Worm (Caenorhabditis elegans) whole organism, L2 larva: ENCODE results near the gene ctns-1.

Experiments used
- C34F6.9 ChIP-seq: fragments of 150-350 bp; optimal IDR thresholded peaks from 2 replicates; lab custom pipeline; 2014; ENCODE audit warnings: missing biosample characterization, missing genetic modification characterization
- F13H6.1 ChIP-seq: sonication (generic microtip); optimal IDR thresholded peaks from 2 replicates; lab custom pipeline; 2016; ENCODE audit warnings: missing genetic modification characterization, missing compliant biosample characterization
- R02D3.7 ChIP-seq: fragments of 150-350 bp; optimal IDR thresholded peaks from 2 replicates; lab custom pipeline; 2014; ENCODE audit warnings: missing biosample characterization, missing genetic modification characterization
- alr-1 ChIP-seq: fragments of 150-350 bp; optimal IDR thresholded peaks from 2 replicates; lab custom pipeline; 2014; ENCODE audit warnings: missing biosample characterization, missing genetic modification characterization
- aly-2 ChIP-seq: fragments of 150-350 bp; optimal IDR thresholded peaks from 2 replicates; lab custom pipeline; 2014; ENCODE audit warnings: missing biosample characterization, missing genetic modification characterization
- blmp-1 ChIP-seq: sonication (generic microtip); optimal IDR thresholded peaks from 2 replicates; lab custom pipeline; 2017; ENCODE audit warnings: missing genetic modification characterization, mild to moderate bottlenecking, missing compliant biosample characterization, antibody characterized with exemption, moderate library complexity; ENCODE audit not compliant: insufficient read depth
- ceh-16 ChIP-seq: fragments of 150-350 bp; optimal IDR thresholded peaks from 2 replicates; lab custom pipeline; 2014; ENCODE audit warnings: missing biosample characterization, missing genetic modification characterization
- crh-2 ChIP-seq: sonication (generic microtip); optimal IDR thresholded peaks from 2 replicates; lab custom pipeline; 2017; ENCODE audit warnings: missing biosample characterization, missing genetic modification characterization
- dmd-4 ChIP-seq: sonication (generic microtip); optimal IDR thresholded peaks from 2 replicates; lab custom pipeline; 2017; ENCODE audit warnings: missing biosample characterization, missing genetic modification characterization
- egl-27 ChIP-seq: sonication (generic microtip); optimal IDR thresholded peaks from 3 replicates; lab custom pipeline; 2017; ENCODE audit warnings: missing biosample characterization, missing genetic modification reagents, missing genetic modification characterization
- elt-1 ChIP-seq: fragments of 150-350 bp; optimal IDR thresholded peaks from 2 replicates; lab custom pipeline; 2014; ENCODE audit warnings: missing biosample characterization, missing genetic modification characterization
- elt-3 ChIP-seq: sonication (generic microtip); optimal IDR thresholded peaks from 2 replicates; lab custom pipeline; 2017; ENCODE audit warnings: missing biosample characterization, missing genetic modification characterization
- fos-1 ChIP-seq: fragments of 150-350 bp; optimal IDR thresholded peaks from 2 replicates; lab custom pipeline; 2014; ENCODE audit warnings: missing biosample characterization, missing genetic modification characterization
- gmeb-1 ChIP-seq: fragments of 150-350 bp; optimal IDR thresholded peaks from 2 replicates; lab custom pipeline; 2014; ENCODE audit warnings: missing biosample characterization, missing genetic modification characterization
- lin-11 ChIP-seq: fragments of 150-350 bp; sonication (generic microtip); optimal IDR thresholded peaks from 2 replicates; lab custom pipeline; 2014; ENCODE audit warnings: missing biosample characterization, missing genetic modification characterization, inconsistent platforms, mixed read lengths
- lin-13 ChIP-seq: fragments of 150-350 bp; optimal IDR thresholded peaks from 2 replicates; lab custom pipeline; 2014; ENCODE audit warnings: missing biosample characterization, missing genetic modification reagents, missing genetic modification characterization
- lin-39 ChIP-seq: fragments of 150-350 bp; optimal IDR thresholded peaks from 2 replicates; lab custom pipeline; 2014; ENCODE audit warnings: missing biosample characterization, missing genetic modification reagents, missing genetic modification characterization
- lsy-2 ChIP-seq, 2 experiments: fragments of 150-350 bp in 1 of 2; sonication (generic microtip) in 1 of 2; optimal IDR thresholded peaks; 2 replicates each; lab custom pipeline; 2014 to 2017; ENCODE audit warnings: missing biosample characterization in 2 of 2, missing genetic modification characterization in 2 of 2
- mbf-1 ChIP-seq: sonication (generic microtip); optimal IDR thresholded peaks from 2 replicates; lab custom pipeline; 2017; ENCODE audit warnings: missing biosample characterization, missing genetic modification characterization
- mdl-1 ChIP-seq, 2 experiments: fragments of 150-350 bp in 1 of 2; sonication (generic microtip) in 1 of 2; optimal IDR thresholded peaks; 2 replicates each; lab custom pipeline; 2017; ENCODE audit warnings: missing biosample characterization in 2 of 2, missing genetic modification characterization in 2 of 2
- nhr-10 ChIP-seq: sonication (generic microtip); optimal IDR thresholded peaks from 2 replicates; lab custom pipeline; 2017; ENCODE audit warnings: missing biosample characterization, missing genetic modification characterization
- nhr-11 ChIP-seq: fragments of 150-350 bp; optimal IDR thresholded peaks from 2 replicates; lab custom pipeline; 2014; ENCODE audit warnings: missing biosample characterization, missing genetic modification characterization
- nhr-12 ChIP-seq: fragments of 150-350 bp; optimal IDR thresholded peaks from 2 replicates; lab custom pipeline; 2014; ENCODE audit warnings: missing biosample characterization, missing genetic modification characterization
- nhr-129 ChIP-seq: fragments of 150-350 bp; optimal IDR thresholded peaks from 2 replicates; lab custom pipeline; 2014; ENCODE audit warnings: missing biosample characterization, missing genetic modification characterization
- nhr-21 ChIP-seq: fragments of 150-350 bp; optimal IDR thresholded peaks from 2 replicates; lab custom pipeline; 2014; ENCODE audit warnings: missing biosample characterization, missing genetic modification characterization
- nhr-23 ChIP-seq: fragments of 150-350 bp; optimal IDR thresholded peaks from 2 replicates; lab custom pipeline; 2014; ENCODE audit warnings: missing biosample characterization, missing genetic modification reagents, missing genetic modification characterization
- nhr-25 ChIP-seq: fragments of 150-350 bp; sonication (generic microtip); optimal IDR thresholded peaks from 3 replicates; lab custom pipeline; 2014; ENCODE audit warnings: missing biosample characterization, missing genetic modification characterization
- nhr-6 ChIP-seq: fragments of 150-350 bp; optimal IDR thresholded peaks from 2 replicates; lab custom pipeline; 2014; ENCODE audit warnings: missing biosample characterization, missing genetic modification characterization
- peb-1 ChIP-seq: fragments of 150-350 bp; optimal IDR thresholded peaks from 2 replicates; lab custom pipeline; 2014; ENCODE audit warnings: missing biosample characterization, missing genetic modification characterization
- skn-1 ChIP-seq: sonication (generic microtip); optimal IDR thresholded peaks from 2 replicates; lab custom pipeline; 2017; ENCODE audit warnings: missing biosample characterization, missing genetic modification characterization
- sma-3 ChIP-seq: sonication (generic microtip); optimal IDR thresholded peaks from 2 replicates; lab custom pipeline; 2016; ENCODE audit warnings: missing genetic modification reagents, missing genetic modification characterization, missing compliant biosample characterization
- sma-9 ChIP-seq, 2 experiments: fragments of 150-350 bp in 1 of 2; sonication (generic microtip) in 1 of 2; optimal IDR thresholded peaks; 2 replicates each; lab custom pipeline; 2014 to 2016; ENCODE audit warnings: missing genetic modification characterization in 2 of 2, mild to moderate bottlenecking in 1 of 2, missing biosample characterization in 1 of 2, missing compliant biosample characterization in 1 of 2, missing genetic modification reagents in 1 of 2, moderate library complexity in 1 of 2
- snpc-4 ChIP-seq: fragments of 150-350 bp; optimal IDR thresholded peaks from 2 replicates; lab custom pipeline; 2014; ENCODE audit warnings: missing biosample characterization, missing genetic modification characterization
- unc-39 ChIP-seq: fragments of 150-350 bp; optimal IDR thresholded peaks from 2 replicates; lab custom pipeline; 2014; ENCODE audit warnings: missing biosample characterization, missing genetic modification characterization
- unc-55 ChIP-seq: fragments of 150-350 bp; sonication (generic microtip); optimal IDR thresholded peaks from 3 replicates; lab custom pipeline; 2014; ENCODE audit warnings: missing biosample characterization, missing genetic modification reagents, missing genetic modification characterization
- unc-62 ChIP-seq: fragments of 150-350 bp; optimal IDR thresholded peaks from 2 replicates; lab custom pipeline; 2014; ENCODE audit warnings: missing biosample characterization, missing genetic modification reagents, missing genetic modification characterization
- zag-1 ChIP-seq: fragments of 150-350 bp; optimal IDR thresholded peaks from 2 replicates; lab custom pipeline; 2014; ENCODE audit warnings: missing biosample characterization, missing genetic modification characterization
- ztf-11 ChIP-seq: sonication (generic microtip); optimal IDR thresholded peaks from 2 replicates; lab custom pipeline; 2017; ENCODE audit warnings: missing biosample characterization, missing genetic modification characterization
- ztf-4 ChIP-seq: fragments of 150-350 bp; optimal IDR thresholded peaks from 2 replicates; lab custom pipeline; 2014; ENCODE audit warnings: missing biosample characterization, missing genetic modification characterization

Gene ctns-1

ce11 chrII:8102041-8102440, 34.7 kb downstream of the ctns-1 start, which contains the start of gene sre-2:
TSS of gene sre-2 (minus strand) at chrII:8102141.
- TF ChIP-seq skn-1 (tag; lab: Kevin White, UChicago) (no peak), nhr-12 (tag; lab: Kevin White, UChicago) (no peak)

ce11 chrII:8099212-8099784, 37.4 kb downstream of the ctns-1 start:
- peak; percentile 78 for TF ChIP-seq nhr-25 (tag; lab: Kevin White, UChicago)
- TF ChIP-seq peb-1 (tag; lab: Kevin White, UChicago) = no peak
- no peak for TF ChIP-seq fos-1
- TF ChIP-seq sma-3 (GFP tag; lab: Kevin White, UChicago) = no peak
- no peak for TF ChIP-seq nhr-23 (tag; lab: Kevin White, UChicago)
- no peak for TF ChIP-seq aly-2 (tag; lab: Kevin White, UChicago)
- TF ChIP-seq ztf-4 (tag; lab: Kevin White, UChicago) = no peak
- TF ChIP-seq nhr-129 = peak; percentile 52

- TF ChIP-seq ztf-4 (tag; lab: Kevin White, UChicago) (no peak), blmp-1 (tag; lab: Kevin White, UChicago) (peak; percentile 68)
Observed at ce11 chrII:8093914-8094313, 42.8 kb downstream of the ctns-1 start.

- TF ChIP-seq elt-3 (tag; lab: Kevin White, UChicago) (no peak), nhr-23 (tag; lab: Kevin White, UChicago) (no peak), nhr-10 (no peak), unc-62 (GFP tag; lab: Kevin White, UChicago) (no peak), ztf-4 (tag; lab: Kevin White, UChicago) (no peak), C34F6.9 (tag; lab: Kevin White, UChicago) (no peak), egl-27 (tag; lab: Kevin White, UChicago) (no peak), zag-1 (no peak), lin-39 (tag; lab: Kevin White, UChicago) (no peak), lsy-2 (tag; optimal IDR thresholded peaks at IDR 0.05; lab: Kevin White, UChicago) (no peak)
- TF ChIP-seq, all 48 proteins: peak for 0
Observed at ce11 chrII:8093283-8093682, 43.4 kb downstream of the ctns-1 start.

ce11 chrII:8092537-8092936, 44.2 kb downstream of the ctns-1 start, which contains the start of gene ltd-1:
TSS of gene ltd-1 (minus strand) at chrII:8092754.
- TF ChIP-seq sma-9 (GFP tag; optimal IDR thresholded peaks at IDR 0.05; lab: Kevin White, UChicago) (no peak), sma-9 (tag; optimal IDR thresholded peaks at IDR 0.05; lab: Kevin White, UChicago) (no peak), mbf-1 (tag; lab: Kevin White, UChicago) (no peak), elt-1 (tag; lab: Kevin White, UChicago) (no peak), lin-13 (GFP tag; lab: Kevin White, UChicago) (no peak), unc-39 (no peak), elt-3 (tag; lab: Kevin White, UChicago) (no peak), nhr-23 (tag; lab: Kevin White, UChicago) (no peak), nhr-25 (tag; lab: Kevin White, UChicago) (no peak), fos-1 (no peak), alr-1 (no peak), F13H6.1 (tag; lab: Kevin White, UChicago) (no peak)

- no peak for TF ChIP-seq dmd-4 (tag; lab: Kevin White, UChicago)
- peak; percentile 85 for TF ChIP-seq nhr-129
- TF ChIP-seq ceh-16 = peak; percentile 12
- no peak for TF ChIP-seq lin-11 (tag; lab: Kevin White, UChicago)
- TF ChIP-seq mdl-1 (tag; optimal IDR thresholded peaks at IDR 0.05; lab: Kevin White, UChicago) = peak; percentile 24 to 34
- TF ChIP-seq skn-1 (tag; lab: Kevin White, UChicago) = peak; percentile 14
- TF ChIP-seq elt-1 (tag; lab: Kevin White, UChicago) = no peak
- no peak for TF ChIP-seq R02D3.7 (tag; lab: Kevin White, UChicago)
- TF ChIP-seq zag-1 = no peak
- TF ChIP-seq nhr-23 (tag; lab: Kevin White, UChicago) = no peak
- TF ChIP-seq alr-1 = no peak
- TF ChIP-seq peb-1 (tag; lab: Kevin White, UChicago) = no peak
- no peak for TF ChIP-seq ztf-4 (tag; lab: Kevin White, UChicago)
- peak; percentile 55 for TF ChIP-seq nhr-21
- peak; percentile 64 for TF ChIP-seq unc-55 (GFP tag; lab: Kevin White, UChicago)
- peak; percentile 74 for TF ChIP-seq gmeb-1 (tag; lab: Kevin White, UChicago)
- no peak for TF ChIP-seq ztf-11 (tag; lab: Kevin White, UChicago)
- TF ChIP-seq sma-3 (GFP tag; lab: Kevin White, UChicago) = peak; percentile 84
- no peak for TF ChIP-seq nhr-6
- TF ChIP-seq mbf-1 (tag; lab: Kevin White, UChicago) = no peak
- TF ChIP-seq fos-1 = peak; percentile 78
- TF ChIP-seq nhr-10 = no peak
- TF ChIP-seq nhr-11 (tag; lab: Kevin White, UChicago) = no peak
- TF ChIP-seq lsy-2 (tag; optimal IDR thresholded peaks at IDR 0.05; lab: Kevin White, UChicago) = peak; percentile 51
- peak; percentile 67 for TF ChIP-seq sma-9 (GFP tag; optimal IDR thresholded peaks at IDR 0.05; lab: Kevin White, UChicago)
- no peak for TF ChIP-seq sma-9 (tag; optimal IDR thresholded peaks at IDR 0.05; lab: Kevin White, UChicago)
- peak; percentile 69 for TF ChIP-seq crh-2
- TF ChIP-seq snpc-4 (tag; lab: Kevin White, UChicago) = peak; percentile 98
- no peak for TF ChIP-seq nhr-12 (tag; lab: Kevin White, UChicago)
- TF ChIP-seq unc-39 = no peak
- peak; percentile 63 for TF ChIP-seq F13H6.1 (tag; lab: Kevin White, UChicago)
Observed at ce11 chrII:8091528-8091927, 45.2 kb downstream of the ctns-1 start.
